Fruit fly (Drosophila melanogaster) whole organism: Measurements from ENCODE around the gene CG6724.
A peak's percentile ranks its signal among the peaks of the same experiment; 100 is the strongest.

ENCODE experiments used
- CG8478 ChIP-seq: fragments of >200 bp; optimal IDR thresholded peaks from 2 replicates; lab custom pipeline; 2018; ENCODE audit warnings: inconsistent platforms
- Dll ChIP-seq: fragments of >200 bp; optimal IDR thresholded peaks from 2 replicates; lab custom pipeline; 2017
- EcR ChIP-seq, 2 experiments: fragments of >200 bp; optimal IDR thresholded peaks; 2 replicates each; lab custom pipeline; 2017; ENCODE audit warnings: missing biosample characterization in 2 of 2, missing genetic modification characterization in 2 of 2, missing genetic modification reagents in 2 of 2
- pan ChIP-seq: fragments of >200 bp; optimal IDR thresholded peaks from 2 replicates; lab custom pipeline; 2017
- psq ChIP-seq: fragments of >200 bp; optimal IDR thresholded peaks from 2 replicates; lab custom pipeline; 2017
- usp ChIP-seq: fragments of >200 bp; optimal IDR thresholded peaks from 2 replicates; lab custom pipeline; 2017; ENCODE audit warnings: missing biosample characterization, missing genetic modification characterization, mixed read lengths

Gene CG6724

DNA sequence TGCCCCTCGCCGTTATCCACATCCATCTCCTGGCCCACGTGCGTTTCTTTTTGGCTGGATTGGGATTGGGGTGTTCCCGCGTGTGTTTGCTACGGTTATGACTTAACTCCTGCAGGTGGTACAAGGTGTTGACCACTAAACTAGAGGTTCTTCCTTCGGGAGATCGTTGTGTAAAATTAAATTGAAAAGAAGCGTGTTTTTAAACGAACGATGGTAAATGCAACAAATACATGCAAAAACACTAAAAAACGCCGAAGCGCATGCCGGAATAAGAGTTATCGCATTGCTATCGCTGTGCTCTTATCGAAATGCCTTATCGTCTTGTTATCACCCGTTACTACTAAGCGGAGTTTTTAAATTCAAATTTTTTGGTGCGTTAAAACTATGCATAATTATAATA lies at the start of gene CG6724:
Gene CG6724 (minus strand): TSS at position 245 of the 400 bp plus-strand sequence.
- TF ChIP-seq CG8478, result no peak
- no peak for TF ChIP-seq usp (GFP tag; lab: Kevin White, UChicago)
- TF ChIP-seq EcR (GFP tag; optimal IDR thresholded peaks at IDR 0.05; lab: Kevin White, UChicago), result no peak
- no peak for TF ChIP-seq Dll
- no peak for TF ChIP-seq pan
- TF ChIP-seq psq (lab: Kevin White, UChicago), result no peak

DNA sequence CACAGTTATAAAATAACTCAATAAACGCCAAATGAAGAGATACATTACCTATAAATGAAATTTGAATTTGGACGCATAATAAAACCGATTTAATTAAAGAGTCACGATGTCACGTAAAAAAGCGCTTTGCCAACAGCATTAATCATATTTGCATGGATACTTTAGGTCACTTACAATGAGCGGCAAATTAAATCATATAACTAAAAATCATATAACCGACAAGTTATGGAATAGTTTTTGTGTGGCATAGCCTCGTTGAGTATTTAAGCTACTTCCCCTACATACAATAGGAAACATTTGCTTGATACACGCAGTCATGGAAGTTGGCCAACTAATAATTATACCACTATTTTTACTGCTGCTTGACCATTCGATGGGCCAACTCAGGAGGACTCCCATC lies 49.1 kb upstream of the CG6724 start, which contains the start of gene CG6508:
Gene CG6508 (plus strand): TSS at position 301 of the 400 bp plus-strand sequence.
- TF ChIP-seq psq (lab: Kevin White, UChicago) (no peak), pan (no peak), Dll (no peak), EcR (GFP tag; optimal IDR thresholded peaks at IDR 0.05; lab: Kevin White, UChicago) (no peak), CG8478 (no peak), usp (GFP tag; lab: Kevin White, UChicago) (no peak)

DNA sequence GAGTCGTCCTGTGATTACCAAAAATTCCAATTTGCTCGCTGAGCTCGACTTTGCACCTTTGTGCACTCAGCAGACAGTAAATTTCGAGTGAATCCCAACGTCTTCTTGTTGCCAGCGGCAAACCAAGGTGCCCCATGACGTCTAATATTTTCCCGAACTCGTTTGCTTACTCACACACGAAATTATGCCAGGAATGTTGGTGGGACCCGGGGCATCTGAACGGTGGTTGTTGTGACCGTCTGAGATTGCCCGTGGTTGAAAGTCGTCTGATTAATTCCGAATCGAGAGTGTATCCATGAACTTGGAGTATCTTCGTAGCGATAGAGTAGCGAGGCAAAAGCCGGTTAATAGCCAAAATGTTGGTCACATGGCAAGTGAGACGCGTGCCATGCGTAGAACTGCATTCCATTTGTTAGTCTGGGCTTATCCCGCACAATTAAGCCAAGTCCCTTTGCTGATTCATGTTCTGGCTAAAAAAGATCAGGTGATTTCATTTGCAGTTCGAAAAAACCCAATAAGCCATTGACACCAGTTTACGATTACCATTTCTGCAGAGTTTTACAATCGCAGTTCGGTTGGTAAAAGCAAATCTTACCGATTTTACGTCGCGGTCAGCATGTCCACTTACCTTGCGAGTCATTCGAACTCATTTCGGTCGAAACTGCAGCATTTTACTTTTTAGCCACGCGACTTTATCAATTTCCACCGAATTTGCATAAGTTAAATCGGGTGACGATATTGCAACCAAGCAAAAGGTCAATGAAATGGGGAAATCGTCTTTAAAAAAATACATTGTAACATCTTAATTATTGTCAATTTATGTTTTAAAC lies 32.4 kb upstream of the CG6724 start:
- TF ChIP-seq Dll (no peak), EcR (GFP tag; optimal IDR thresholded peaks at IDR 0.05; lab: Kevin White, UChicago) (no peak), CG8478 (no peak)

DNA sequence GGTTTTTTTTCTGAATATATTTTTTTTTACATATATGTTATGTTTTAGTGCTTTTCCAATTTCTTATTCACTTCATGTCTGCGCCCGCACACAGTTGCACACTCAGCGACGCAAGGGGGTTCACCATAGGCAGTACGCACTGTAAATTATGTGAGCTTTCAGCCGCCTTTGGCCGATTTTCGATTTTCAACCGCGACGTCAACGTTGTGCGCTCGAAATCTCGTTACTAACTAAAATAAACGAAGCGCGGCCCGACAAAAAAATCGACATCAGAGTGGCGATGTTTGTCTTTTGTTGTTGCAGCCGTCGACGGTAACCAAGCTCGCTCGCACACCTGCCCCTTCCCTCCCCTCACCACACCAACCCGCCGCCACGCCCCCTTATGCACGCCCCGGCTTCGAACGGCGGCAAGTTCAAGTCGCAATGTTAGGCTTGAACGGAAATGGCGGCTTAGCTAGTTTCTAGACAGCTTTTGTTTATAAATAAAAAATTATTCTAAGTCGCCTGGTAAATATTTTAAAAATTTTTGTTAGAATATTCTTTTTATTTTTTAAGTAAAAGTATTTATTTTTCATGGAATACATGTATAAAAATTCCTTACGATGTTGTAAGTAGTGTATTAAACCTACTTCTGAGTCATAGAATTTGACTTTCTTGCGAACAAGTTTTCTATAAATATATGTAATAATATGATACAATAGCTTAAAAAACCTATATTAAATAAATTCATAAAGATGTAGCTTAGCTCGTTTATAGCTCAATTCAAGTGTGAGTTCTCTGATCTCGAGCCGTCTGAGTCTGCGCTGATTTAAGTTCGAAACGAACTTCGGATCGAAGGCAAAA lies 31.3 kb upstream of the CG6724 start, which contains the start of gene CG31869:
Gene CG31869 (minus strand): TSS at position 233 of the 843 bp plus-strand sequence.
- TF ChIP-seq psq (lab: Kevin White, UChicago) (no peak), Dll (peak; percentile 33), usp (GFP tag; lab: Kevin White, UChicago) (no peak)

DNA sequence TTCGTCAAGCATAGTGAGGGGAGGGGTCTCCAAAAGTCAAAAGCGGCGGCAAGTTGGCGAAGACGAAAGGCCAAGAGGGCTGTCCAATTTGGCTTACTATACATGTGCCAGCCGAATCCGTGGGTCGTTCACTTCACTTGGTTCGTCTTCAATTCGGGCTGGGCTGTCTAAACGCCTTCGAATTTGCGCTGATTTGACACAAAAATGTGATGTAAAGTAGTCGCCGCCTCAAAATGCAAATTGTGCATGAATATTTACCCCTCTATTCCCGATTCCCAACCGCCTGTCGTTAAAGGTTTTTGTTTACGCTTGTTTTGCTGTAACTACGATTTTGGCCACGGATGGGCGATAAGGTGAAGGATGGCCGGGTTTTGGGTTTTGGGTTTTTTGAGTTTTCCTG lies 26.0 kb upstream of the CG6724 start:
- no peak for TF ChIP-seq EcR (GFP tag; optimal IDR thresholded peaks at IDR 0.05; lab: Kevin White, UChicago)
- TF ChIP-seq psq (lab: Kevin White, UChicago), result no peak

DNA sequence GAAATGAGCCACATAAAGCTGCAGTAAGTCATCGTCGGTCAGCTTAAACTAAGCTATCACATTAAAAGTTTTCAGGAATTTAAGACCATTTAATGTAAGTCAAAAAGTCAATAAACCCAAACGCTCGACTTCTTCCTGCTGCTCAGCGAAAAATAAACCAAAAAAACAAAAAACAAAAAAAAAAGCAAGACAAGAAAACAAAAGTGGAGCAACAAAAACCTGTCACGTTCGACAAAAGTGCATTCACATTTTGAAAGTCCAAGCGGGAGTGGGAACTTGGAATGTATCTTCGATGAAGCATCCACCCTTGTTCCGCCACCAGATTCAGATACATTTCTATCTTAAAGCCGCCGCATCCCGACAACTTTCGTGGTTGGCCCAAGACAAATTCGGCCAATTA lies 24.3 kb upstream of the CG6724 start:
- TF ChIP-seq EcR (GFP tag; optimal IDR thresholded peaks at IDR 0.05; lab: Kevin White, UChicago) (no peak), Dll (no peak), pan (no peak), usp (GFP tag; lab: Kevin White, UChicago) (no peak), psq (lab: Kevin White, UChicago) (no peak), CG8478 (no peak)

DNA sequence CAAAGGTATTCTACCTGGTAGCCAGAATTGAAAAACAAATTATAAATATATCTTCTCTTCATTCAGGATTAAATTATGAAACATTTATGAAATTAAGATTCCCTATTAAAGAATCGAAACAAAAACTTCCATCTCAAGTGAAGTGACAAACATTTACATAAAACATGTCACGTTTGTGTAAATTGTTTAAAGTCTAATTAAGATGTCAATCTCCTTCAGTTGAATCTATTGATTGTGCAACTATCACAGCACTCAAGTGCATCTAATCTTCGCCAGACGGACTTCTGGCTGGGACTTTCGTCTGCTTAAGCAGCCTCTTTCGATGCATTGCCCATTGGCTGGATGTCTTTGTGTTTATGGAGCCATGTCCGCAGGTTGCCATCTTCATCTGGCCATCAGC lies 22.3 kb upstream of the CG6724 start:
- TF ChIP-seq usp (GFP tag; lab: Kevin White, UChicago) (no peak), Dll (no peak), psq (lab: Kevin White, UChicago) (no peak), pan (no peak), EcR (GFP tag; optimal IDR thresholded peaks at IDR 0.05; lab: Kevin White, UChicago) (no peak), CG8478 (no peak)

DNA sequence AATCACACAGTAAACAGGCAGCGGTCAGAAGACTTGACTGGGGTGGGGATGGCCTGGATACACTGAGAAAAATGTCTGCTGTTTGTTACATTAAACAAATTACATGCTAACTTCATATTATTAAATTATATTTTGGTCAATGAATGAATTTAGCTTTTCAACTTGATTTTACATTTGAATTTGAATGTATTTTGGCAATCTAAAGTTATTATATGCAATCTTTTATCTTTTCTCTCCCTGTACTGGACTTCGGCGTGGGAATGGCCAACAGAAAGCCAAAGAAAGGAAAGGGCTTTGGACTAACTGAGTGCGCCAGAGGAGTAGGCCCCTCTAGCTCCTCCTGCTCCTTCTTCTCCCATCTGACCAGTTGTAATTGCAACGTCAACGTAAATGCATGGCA lies 21.6 kb upstream of the CG6724 start:
- TF ChIP-seq CG8478 (no peak), psq (lab: Kevin White, UChicago) (no peak), pan (no peak), EcR (GFP tag; optimal IDR thresholded peaks at IDR 0.05; lab: Kevin White, UChicago) (no peak), Dll (no peak), usp (GFP tag; lab: Kevin White, UChicago) (no peak)

DNA sequence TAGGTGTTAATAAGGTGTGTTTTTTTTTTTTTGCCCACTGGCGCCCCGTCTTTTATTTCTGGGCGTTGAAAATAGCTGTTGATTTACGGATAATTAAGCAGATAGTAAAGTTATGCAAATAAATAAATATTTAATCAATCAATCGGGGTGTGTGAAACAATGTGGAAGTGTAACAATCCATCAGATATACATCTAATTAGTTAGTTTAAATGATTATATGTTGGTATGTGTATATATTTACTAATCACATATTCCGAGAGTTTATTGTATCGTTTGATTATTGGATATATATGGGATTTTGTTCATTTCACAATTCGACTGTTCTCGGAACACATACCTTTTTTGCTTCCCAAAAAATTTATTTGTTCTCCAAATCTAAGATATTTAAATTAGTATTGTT lies 20.2 kb upstream of the CG6724 start, which contains the start of gene CG31870:
Gene CG31870 (plus strand): TSS at position 301 of the 400 bp plus-strand sequence.
- TF ChIP-seq usp (GFP tag; lab: Kevin White, UChicago) (no peak), pan (no peak), Dll (no peak), CG8478 (no peak), EcR (GFP tag; optimal IDR thresholded peaks at IDR 0.05; lab: Kevin White, UChicago) (no peak), psq (lab: Kevin White, UChicago) (no peak)

DNA sequence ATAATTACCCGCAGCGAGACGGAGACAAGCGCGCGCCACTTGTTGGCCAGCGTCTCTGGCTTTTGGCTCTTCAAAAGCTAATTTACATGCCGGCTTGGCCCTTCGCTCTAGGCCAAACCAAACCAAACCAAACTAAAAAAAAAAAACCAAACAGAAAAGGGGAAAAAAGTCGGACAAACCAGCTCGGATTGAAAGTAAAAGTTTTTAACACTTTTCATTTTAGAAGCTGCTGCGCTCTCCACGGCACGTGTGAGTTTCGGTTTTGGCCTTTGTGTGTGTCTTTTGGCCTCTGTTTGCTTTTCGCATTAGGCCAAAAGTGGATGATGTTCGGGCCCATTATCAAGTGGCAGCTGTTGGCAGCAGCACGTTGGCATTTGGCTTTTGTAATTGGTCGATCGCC lies 11.5 kb upstream of the CG6724 start:
- TF ChIP-seq pan (no peak), usp (GFP tag; lab: Kevin White, UChicago) (no peak), psq (lab: Kevin White, UChicago) (no peak), Dll (no peak), CG8478 (no peak), EcR (GFP tag; optimal IDR thresholded peaks at IDR 0.05; lab: Kevin White, UChicago) (no peak)

DNA sequence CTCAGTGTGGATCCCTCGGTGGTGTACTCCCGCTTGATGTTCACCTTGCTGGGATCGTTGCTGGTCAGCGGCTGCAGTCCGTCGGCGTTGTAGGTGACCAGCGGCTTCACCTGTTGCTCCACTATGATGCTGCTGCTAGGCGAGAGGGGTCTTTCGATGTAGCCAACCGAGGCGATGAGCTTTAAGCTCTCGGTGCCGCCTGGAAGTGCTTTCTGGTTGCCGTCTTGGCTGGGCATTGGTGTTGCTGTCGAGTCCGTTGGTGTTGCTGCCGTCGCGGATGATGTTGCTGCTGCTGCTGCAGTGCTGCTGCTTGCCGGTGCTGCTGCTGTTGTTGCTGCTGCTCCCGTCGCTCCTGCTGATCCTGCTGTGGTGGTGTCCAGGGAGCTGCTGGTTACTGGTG lies 4.3 kb upstream of the CG6724 start:
- TF ChIP-seq Dll, result no peak
- no peak for TF ChIP-seq pan
- TF ChIP-seq EcR (GFP tag; optimal IDR thresholded peaks at IDR 0.05; lab: Kevin White, UChicago), result no peak
- TF ChIP-seq usp (GFP tag; lab: Kevin White, UChicago), result no peak
- no peak for TF ChIP-seq psq (lab: Kevin White, UChicago)

DNA sequence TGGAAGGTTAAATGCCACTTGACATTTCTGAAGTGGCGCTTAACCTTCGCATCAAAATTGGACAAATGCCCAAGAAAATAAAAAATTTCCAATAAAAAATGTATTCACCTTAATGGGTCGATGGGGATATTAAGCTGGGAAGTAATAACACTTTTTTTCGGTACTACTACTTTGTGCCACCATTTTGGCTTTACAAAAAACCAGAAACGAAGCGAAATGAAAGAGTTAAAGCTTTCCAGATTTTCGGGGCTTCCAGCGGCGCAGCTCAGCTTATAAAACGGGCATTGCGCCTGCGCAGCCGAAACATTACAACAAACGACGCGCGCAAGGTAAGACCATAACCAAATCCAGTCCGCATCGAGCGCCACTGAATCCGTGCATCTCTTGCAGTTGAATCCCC lies 816 bp upstream of the CG6724 start, which contains the start of gene CG17127:
Gene CG17127 (plus strand): TSS at position 301 of the 400 bp plus-strand sequence.
- TF ChIP-seq EcR (GFP tag; optimal IDR thresholded peaks at IDR 0.05; lab: Kevin White, UChicago) (no peak), psq (lab: Kevin White, UChicago) (no peak), Dll (no peak), pan (no peak), usp (GFP tag; lab: Kevin White, UChicago) (no peak), CG8478 (no peak)
